Worm (Caenorhabditis elegans) whole organism, young adult: ENCODE measurements around the gene sdz-18.

Experiments used
- ama-1 ChIP-seq, 3 experiments: fragments of 150-350 bp in 1 of 3; sonication (generic microtip) in 2 of 3; optimal IDR thresholded peaks; 2 replicates each; lab custom pipeline; 2014 to 2018; ENCODE audit warnings: missing biosample characterization in 2 of 3, missing genetic modification characterization in 2 of 3, missing genetic modification reagents in 2 of 3
- dox-1 ChIP-seq: fragments of 200-800 bp; sonication (Bioruptor generic); IDR thresholded peaks from 2 replicates; pipeline ENCODE4 v1.3.6; 2022; ENCODE audit warnings: missing genetic modification reagents, missing genetic modification characterization, missing compliant biosample characterization
- egrh-3 ChIP-seq: fragments of 200-800 bp; sonication (Bioruptor generic); IDR thresholded peaks from 2 replicates; pipeline ENCODE4 v1.3.6; 2022; ENCODE audit warnings: missing genetic modification reagents, missing genetic modification characterization, missing compliant biosample characterization
- nhr-27 ChIP-seq: fragments of 200-800 bp; sonication (Bioruptor generic); optimal IDR thresholded peaks from 2 replicates; lab custom pipeline; 2018; ENCODE audit warnings: mild to moderate bottlenecking, missing genetic modification characterization, moderate library complexity, missing compliant biosample characterization
- pbrm-1 ChIP-seq: fragments of 200-800 bp; sonication (Bioruptor generic); IDR thresholded peaks from 2 replicates; pipeline ENCODE4 v1.3.6; 2022; ENCODE audit warnings: missing genetic modification reagents, missing genetic modification characterization, missing compliant biosample characterization
- tlf-1 ChIP-seq: fragments of 200-800 bp; sonication (Bioruptor generic); optimal IDR thresholded peaks from 2 replicates; lab custom pipeline; 2018; ENCODE audit warnings: mild to moderate bottlenecking, missing genetic modification characterization, missing compliant biosample characterization
- unc-130 ChIP-seq: sonication (generic microtip); optimal IDR thresholded peaks from 2 replicates; lab custom pipeline; 2016; ENCODE audit warnings: missing genetic modification reagents, missing genetic modification characterization, missing compliant biosample characterization
- unc-62 ChIP-seq: fragments of 150-350 bp; optimal IDR thresholded peaks from 2 replicates; lab custom pipeline; 2014; ENCODE audit warnings: missing biosample characterization, missing genetic modification reagents, missing genetic modification characterization
- ztf-28 ChIP-seq: fragments of 200-800 bp; sonication (Bioruptor generic); IDR thresholded peaks from 2 replicates; pipeline ENCODE4 v1.3.6; 2022; ENCODE audit warnings: missing genetic modification reagents, missing genetic modification characterization, missing compliant biosample characterization

DNA sequence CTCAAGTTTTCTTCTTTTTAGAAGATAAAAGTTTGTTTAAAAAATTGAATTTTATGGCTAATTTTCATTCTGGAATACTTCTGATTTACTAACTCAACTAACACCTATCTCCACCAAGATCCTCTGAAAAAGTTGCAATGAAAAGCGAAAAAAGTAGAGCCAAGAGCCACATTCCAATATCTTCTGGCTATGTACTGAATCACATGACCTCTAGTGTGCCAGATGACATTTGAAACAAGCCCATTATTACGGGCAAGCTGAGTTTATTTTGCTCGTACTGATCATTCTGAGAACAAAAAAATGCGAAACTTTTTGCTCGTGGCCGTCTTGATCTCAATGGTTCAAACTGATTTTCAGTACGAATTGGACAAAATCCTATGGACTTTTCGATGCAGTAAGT is 27.2 kb downstream of the sdz-18 start, which contains the start of gene irld-36:
- TF ChIP-seq unc-62 (no peak), tlf-1 (GFP tag; lab: Kevin White, UChicago) (no peak), ztf-28 (GFP tag; lab: Robert Waterston, UW) (no peak), nhr-27 (no peak), dox-1 (no peak), unc-130 (no peak), pbrm-1 (GFP tag; lab: Robert Waterston, UW) (no peak), ama-1 (optimal IDR thresholded peaks at IDR 0.05; lab: Kevin White, UChicago) (no peak), ama-1 (GFP tag; optimal IDR thresholded peaks at IDR 0.05; lab: Kevin White, UChicago) (no peak), egrh-3 (GFP tag; lab: Robert Waterston, UW) (no peak)
